Fruit fly (Drosophila melanogaster): Measurements from ENCODE around the gene CG1316.

dm6 chr3L:4328048-4328447 is 44.4 kb downstream of the CG1316 start:
- TF ChIP-seq CG6854 (GFP tag; optimal IDR thresholded peaks at IDR 0.05) (no peak), lz (GFP tag; optimal IDR thresholded peaks at IDR 0.05) (no peak), fd59A (GFP tag; optimal IDR thresholded peaks at IDR 0.05) (no peak), Hr4 (GFP tag; optimal IDR thresholded peaks at IDR 0.05) (no peak), CG34406 (GFP tag; optimal IDR thresholded peaks at IDR 0.05) (no peak), CG11762 (GFP tag; optimal IDR thresholded peaks at IDR 0.05; ENCODE audit: insufficient read depth) (no peak), CG6163 (GFP tag; IDR thresholded peaks at IDR 0.05) (no peak), svp (GFP tag) (no peak), fkh (GFP tag; optimal IDR thresholded peaks at IDR 0.05) (no peak), Hr39 (GFP tag; optimal IDR thresholded peaks at IDR 0.05) (no peak), CG4318 (GFP tag; optimal IDR thresholded peaks at IDR 0.05) (no peak)

All from whole organism, prepupa.